Fruit fly (Drosophila melanogaster) whole organism, pupa: ENCODE data around the gene Taf1.

ENCODE experiments used
- CG15710 ChIP-seq: fragments of 200-800 bp; sonication (Bioruptor generic); optimal IDR thresholded peaks from 2 replicates; lab custom pipeline; 2018; ENCODE audit warnings: missing biosample characterization, mild to moderate bottlenecking, missing genetic modification characterization, moderate library complexity
- D1 ChIP-seq: fragments of 200-800 bp; sonication (Bioruptor generic); optimal IDR thresholded peaks from 2 replicates; lab custom pipeline; 2018; ENCODE audit warnings: missing biosample characterization, mild to moderate bottlenecking, missing genetic modification characterization, moderate library complexity
- Ets98B ChIP-seq: fragments of 200-800 bp; sonication (Bioruptor generic); IDR thresholded peaks from 2 replicates; pipeline ENCODE4 v1.3.6; 2022; ENCODE audit warnings: missing biosample characterization, missing genetic modification characterization
- fd96Ca ChIP-seq: fragments of 200-800 bp; sonication (Bioruptor generic); IDR thresholded peaks from 3 replicates; pipeline ENCODE4 v1.3.6; 2022; ENCODE audit warnings: missing biosample characterization, missing genetic modification characterization

DNA sequence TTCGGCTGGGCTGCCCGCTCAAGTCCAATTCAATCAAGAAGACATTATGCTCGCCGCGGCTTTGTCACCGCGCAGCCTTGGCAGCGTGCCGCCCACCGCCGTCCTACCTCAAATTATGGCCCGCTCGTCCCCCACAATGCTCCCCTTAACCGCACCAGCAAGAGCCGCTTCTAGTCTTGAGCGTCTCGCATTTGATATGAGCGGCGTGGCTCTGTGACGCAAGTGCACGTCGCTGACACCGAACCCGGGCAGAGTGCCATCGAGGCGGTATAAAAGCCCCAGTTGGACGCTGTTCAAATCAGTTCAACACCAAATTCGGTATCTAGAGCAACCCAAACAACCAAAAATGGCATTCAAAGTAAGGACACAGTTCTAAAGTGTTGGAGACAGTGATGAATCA, 39.7 kb downstream of the Taf1 start, which contains the start of gene Ccp84Ag:
- TF ChIP-seq CG15710 (tag; lab: Kevin White, UChicago) = no peak
- no peak for TF ChIP-seq D1
- TF ChIP-seq Ets98B (GFP tag; lab: Robert Waterston, UW) = no peak
- TF ChIP-seq fd96Ca (GFP tag; lab: Robert Waterston, UW) = no peak
